Worm (Caenorhabditis elegans): ENCODE results near the gene R09H10.2.

DNA sequence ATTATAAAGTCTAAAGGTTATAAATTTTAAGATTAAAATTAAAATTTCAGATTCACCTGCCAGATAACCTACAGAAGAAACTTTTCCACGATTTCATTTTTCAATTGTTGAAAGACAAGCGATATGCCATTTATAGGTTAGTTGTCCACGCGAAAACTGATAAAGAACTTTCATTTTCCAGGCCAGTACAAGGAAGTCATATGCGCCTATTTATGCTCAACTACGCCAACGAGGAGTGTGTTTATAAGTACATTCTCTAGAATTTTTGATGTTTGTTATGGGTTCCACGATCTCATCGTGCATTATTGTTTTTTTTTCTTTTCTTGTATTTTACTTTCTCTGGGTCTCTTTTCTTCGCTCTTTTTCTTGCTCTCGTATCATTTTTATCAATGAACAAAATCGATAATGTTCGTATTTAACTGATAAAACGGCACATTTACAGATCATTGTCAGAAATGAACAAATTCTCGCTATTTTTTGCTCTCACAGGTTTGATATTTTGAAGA is 3.9 kb downstream of the R09H10.2 start, which contains the start of gene R09H10.3:
- TF ChIP-seq ZK546.5 (tag; optimal IDR thresholded peaks at IDR 0.05) (no peak), dpl-1 (GFP tag; optimal IDR thresholded peaks at IDR 0.05) (no peak), pha-4 (GFP tag; IDR thresholded peaks at IDR 0.05) (no peak), pha-4 (tag; optimal IDR thresholded peaks at IDR 0.05) (no peak), lin-15B (tag; optimal IDR thresholded peaks at IDR 0.05) (no peak), ceh-82 (tag; optimal IDR thresholded peaks at IDR 0.05) (no peak), nhr-76 (tag; optimal IDR thresholded peaks at IDR 0.05) (no peak), unc-62 (GFP tag; optimal IDR thresholded peaks at IDR 0.05 in 1 of 2) (no peak), unc-62 (tag; optimal IDR thresholded peaks at IDR 0.05) (no peak), mep-1 (tag; optimal IDR thresholded peaks at IDR 0.05) (no peak), nhr-42 (GFP tag; IDR thresholded peaks at IDR 0.05) (no peak)

Measured in whole organism, L4 larva.